Worm (Caenorhabditis elegans) whole organism, late embryonic: ENCODE results near the gene cdh-1.

Source experiments
- C08G9.2 ChIP-seq: sonication (generic microtip); optimal IDR thresholded peaks from 2 replicates; lab custom pipeline; 2016; ENCODE audit warnings: mild to moderate bottlenecking, missing genetic modification characterization, moderate library complexity, missing compliant biosample characterization
- K02D7.2 ChIP-seq: sonication (generic microtip); optimal IDR thresholded peaks from 2 replicates; lab custom pipeline; 2017; ENCODE audit warnings: mild to moderate bottlenecking, missing genetic modification characterization, missing compliant biosample characterization
- T23F11.4 ChIP-seq: fragments of 200-800 bp; sonication (Bioruptor generic); optimal IDR thresholded peaks from 2 replicates; lab custom pipeline; 2018; ENCODE audit warnings: mild to moderate bottlenecking, missing genetic modification characterization, missing compliant biosample characterization
- Y22D7AL.16 ChIP-seq: sonication (generic microtip); optimal IDR thresholded peaks from 2 replicates; lab custom pipeline; 2016; ENCODE audit warnings: missing genetic modification characterization, missing compliant biosample characterization
- ceh-14 ChIP-seq: sonication (generic microtip); optimal IDR thresholded peaks from 2 replicates; lab custom pipeline; 2016; ENCODE audit warnings: missing genotype, missing genetic modification characterization, missing compliant biosample characterization
- ceh-18 ChIP-seq: sonication (generic microtip); optimal IDR thresholded peaks from 2 replicates; lab custom pipeline; 2016; ENCODE audit warnings: missing genetic modification characterization, missing compliant biosample characterization
- ceh-19 ChIP-seq: fragments of 200-800 bp; sonication (Bioruptor generic); optimal IDR thresholded peaks from 2 replicates; lab custom pipeline; 2018; ENCODE audit warnings: mild to moderate bottlenecking, missing genetic modification characterization, missing compliant biosample characterization
- ceh-22 ChIP-seq: sonication (generic microtip); optimal IDR thresholded peaks from 2 replicates; lab custom pipeline; 2017; ENCODE audit warnings: missing biosample characterization, missing genetic modification characterization
- ceh-30 ChIP-seq: fragments of 150-350 bp; optimal IDR thresholded peaks from 2 replicates; lab custom pipeline; 2014; ENCODE audit warnings: missing biosample characterization, missing genetic modification characterization
- ceh-31 ChIP-seq: sonication (generic microtip); optimal IDR thresholded peaks from 2 replicates; lab custom pipeline; 2016; ENCODE audit warnings: missing genetic modification characterization, missing compliant biosample characterization
- ceh-45 ChIP-seq: fragments of 200-800 bp; sonication (Bioruptor generic); IDR thresholded peaks from 2 replicates; pipeline ENCODE4 v1.3.6; 2022; ENCODE audit warnings: missing genetic modification reagents, missing genetic modification characterization, missing compliant biosample characterization
- ceh-6 ChIP-seq: fragments of 200-800 bp; sonication (Bioruptor generic); optimal IDR thresholded peaks from 2 replicates; lab custom pipeline; 2018; ENCODE audit warnings: mild to moderate bottlenecking, missing genetic modification characterization, missing compliant biosample characterization
- che-1 ChIP-seq: sonication (generic microtip); optimal IDR thresholded peaks from 2 replicates; lab custom pipeline; 2016; ENCODE audit warnings: mild to moderate bottlenecking, missing genetic modification characterization, missing compliant biosample characterization
- elt-2 ChIP-seq: sonication (generic microtip); optimal IDR thresholded peaks from 2 replicates; lab custom pipeline; 2016; ENCODE audit warnings: missing genetic modification reagents, missing genetic modification characterization, missing compliant biosample characterization
- elt-4 ChIP-seq: sonication (generic microtip); optimal IDR thresholded peaks from 2 replicates; lab custom pipeline; 2016; ENCODE audit warnings: missing genetic modification characterization, missing compliant biosample characterization
- ets-4 ChIP-seq: sonication (generic microtip); optimal IDR thresholded peaks from 2 replicates; lab custom pipeline; 2016; ENCODE audit warnings: missing genetic modification characterization, missing compliant biosample characterization
- fkh-10 ChIP-seq: fragments of 150-350 bp; optimal IDR thresholded peaks from 2 replicates; lab custom pipeline; 2014; ENCODE audit warnings: missing biosample characterization, missing genetic modification reagents, missing genetic modification characterization
- gmeb-2 ChIP-seq: sonication (generic microtip); optimal IDR thresholded peaks from 2 replicates; lab custom pipeline; 2016; ENCODE audit warnings: missing genetic modification characterization, inconsistent platforms, missing compliant biosample characterization
- hlh-15 ChIP-seq: sonication (generic microtip); optimal IDR thresholded peaks from 2 replicates; lab custom pipeline; 2016; ENCODE audit warnings: missing genetic modification characterization, missing compliant biosample characterization
- madf-2 ChIP-seq: sonication (generic microtip); optimal IDR thresholded peaks from 2 replicates; lab custom pipeline; 2017; ENCODE audit warnings: missing genetic modification characterization, missing compliant biosample characterization
- nhr-11 ChIP-seq: fragments of 150-350 bp; optimal IDR thresholded peaks from 2 replicates; lab custom pipeline; 2014; ENCODE audit warnings: missing biosample characterization, missing genetic modification characterization
- nhr-232 ChIP-seq: sonication (generic microtip); optimal IDR thresholded peaks from 2 replicates; lab custom pipeline; 2016; ENCODE audit warnings: missing genetic modification characterization, missing compliant biosample characterization
- npax-4 ChIP-seq: sonication (generic microtip); optimal IDR thresholded peaks from 2 replicates; lab custom pipeline; 2016; ENCODE audit warnings: missing genetic modification characterization, missing compliant biosample characterization
- odd-2 ChIP-seq: sonication (generic microtip); optimal IDR thresholded peaks from 2 replicates; lab custom pipeline; 2017; ENCODE audit warnings: antibody characterized with exemption, mild to moderate bottlenecking, missing genetic modification characterization, missing compliant biosample characterization
- pax-1 ChIP-seq: fragments of 150-350 bp; optimal IDR thresholded peaks from 2 replicates; lab custom pipeline; 2014; ENCODE audit warnings: missing biosample characterization, missing genetic modification characterization
- pha-2 ChIP-seq: sonication (generic microtip); optimal IDR thresholded peaks from 2 replicates; lab custom pipeline; 2017; ENCODE audit warnings: mild to moderate bottlenecking, missing genetic modification characterization, missing compliant biosample characterization
- pha-4 ChIP-seq: fragments of 150-350 bp; optimal IDR thresholded peaks from 2 replicates; lab custom pipeline; 2018; ENCODE audit warnings: missing biosample characterization, missing genetic modification reagents, missing genetic modification characterization
- pqm-1 ChIP-seq: sonication (generic microtip); optimal IDR thresholded peaks from 2 replicates; lab custom pipeline; 2016; ENCODE audit warnings: missing genetic modification characterization, missing compliant biosample characterization
- pros-1 ChIP-seq: fragments of 150-350 bp; optimal IDR thresholded peaks from 2 replicates; lab custom pipeline; 2014; ENCODE audit warnings: missing biosample characterization, missing genetic modification reagents, missing genetic modification characterization
- sox-2 ChIP-seq: fragments of 200-800 bp; sonication (Bioruptor generic); IDR thresholded peaks from 2 replicates; pipeline ENCODE4 v1.3.6; 2022; ENCODE audit warnings: missing genetic modification reagents, missing genetic modification characterization, missing compliant biosample characterization
- syd-9 ChIP-seq: sonication (generic microtip); optimal IDR thresholded peaks from 2 replicates; lab custom pipeline; 2016; ENCODE audit warnings: mild to moderate bottlenecking, missing genetic modification characterization, moderate library complexity, missing compliant biosample characterization
- tbx-7 ChIP-seq: sonication (generic microtip); optimal IDR thresholded peaks from 2 replicates; lab custom pipeline; 2016; ENCODE audit warnings: missing genotype, missing genetic modification characterization, missing compliant biosample characterization
- ttx-3 ChIP-seq: sonication (generic microtip); optimal IDR thresholded peaks from 2 replicates; lab custom pipeline; 2016; ENCODE audit warnings: missing genetic modification reagents, missing genetic modification characterization, missing compliant biosample characterization
- unc-3 ChIP-seq, 2 experiments: fragments of 200-800 bp in 1 of 2; sonication (Bioruptor generic) in 1 of 2; sonication (generic microtip) in 1 of 2; conservative IDR thresholded peaks in 1 of 2; optimal IDR thresholded peaks in 1 of 2; 2 replicates each; pipeline versions ENCODE4 v1.3.6 to Lab custom; 2016 to 2022; ENCODE audit warnings: missing compliant biosample characterization in 2 of 2, missing genetic modification characterization in 2 of 2, missing genetic modification reagents in 1 of 2
- unc-42 ChIP-seq: sonication (generic microtip); optimal IDR thresholded peaks from 2 replicates; lab custom pipeline; 2016; ENCODE audit warnings: missing genotype, missing genetic modification characterization, missing compliant biosample characterization
- unc-55 ChIP-seq: sonication (generic microtip); optimal IDR thresholded peaks from 2 replicates; lab custom pipeline; 2017; ENCODE audit warnings: missing biosample characterization, missing genetic modification reagents, missing genetic modification characterization
- unc-86 ChIP-seq: sonication (generic microtip); optimal IDR thresholded peaks from 2 replicates; lab custom pipeline; 2016; ENCODE audit warnings: missing genetic modification characterization, missing compliant biosample characterization
- zip-5 ChIP-seq: sonication (generic microtip); optimal IDR thresholded peaks from 2 replicates; lab custom pipeline; 2016; ENCODE audit warnings: missing genetic modification characterization, missing compliant biosample characterization

cdh-1 gene

ce11 chrIII:2908859-2909258 lies 1.8 kb upstream of the cdh-1 start:
- TF ChIP-seq unc-55 (peak; percentile 53), pha-2 (tag; lab: Kevin White, UChicago) (no peak)
- TF ChIP-seq, all 69 proteins: peak for 1

ce11 chrIII:2912916-2913315 lies 2.2 kb downstream of the cdh-1 start:
- TF ChIP-seq pros-1: no peak
- no peak for TF ChIP-seq tbx-7 (tag; lab: Kevin White, UChicago)
- no peak for TF ChIP-seq odd-2 (tag; lab: Kevin White, UChicago)
- no peak for TF ChIP-seq npax-4 (tag; lab: Kevin White, UChicago)
- no peak for TF ChIP-seq ets-4 (tag; lab: Kevin White, UChicago)
- TF ChIP-seq ceh-31 (tag; lab: Kevin White, UChicago): no peak
- TF ChIP-seq T23F11.4 (GFP tag; lab: Kevin White, UChicago): no peak
- no peak for TF ChIP-seq ceh-30 (tag; lab: Kevin White, UChicago)
- TF ChIP-seq ceh-22 (tag; lab: Kevin White, UChicago): no peak
- TF ChIP-seq pqm-1: no peak
- TF ChIP-seq fkh-10 (GFP tag; lab: Kevin White, UChicago): no peak
- no peak for TF ChIP-seq zip-5 (tag; lab: Kevin White, UChicago)
- no peak for TF ChIP-seq Y22D7AL.16
- TF ChIP-seq ceh-6 (GFP tag; lab: Kevin White, UChicago): no peak
- TF ChIP-seq ttx-3: no peak
- TF ChIP-seq pha-2 (tag; lab: Kevin White, UChicago): no peak
- TF ChIP-seq nhr-232 (tag; lab: Kevin White, UChicago): no peak
- no peak for TF ChIP-seq pha-4 (tag; lab: Kevin White, UChicago)

ce11 chrIII:2914029-2914428 lies 3.3 kb downstream of the cdh-1 start:
- TF ChIP-seq unc-42 (tag; lab: Kevin White, UChicago): peak; percentile 99
- TF ChIP-seq sox-2 (GFP tag; lab: Robert Waterston, UW): no peak
- no peak for TF ChIP-seq K02D7.2 (tag; lab: Kevin White, UChicago)
- no peak for TF ChIP-seq unc-86 (tag; lab: Kevin White, UChicago)
- peak; percentile 13 for TF ChIP-seq ceh-31 (tag; lab: Kevin White, UChicago)
- peak; percentile 46 for TF ChIP-seq fkh-10 (GFP tag; lab: Kevin White, UChicago)

ce11 chrIII:2918655-2919054 lies 7.9 kb downstream of the cdh-1 start:
- TF ChIP-seq ets-4 (tag; lab: Kevin White, UChicago) (no peak), madf-2 (tag; lab: Kevin White, UChicago) (no peak), ceh-18 (tag; lab: Kevin White, UChicago) (no peak), unc-3 (GFP tag; conservative IDR thresholded peaks at IDR 0.05; lab: Robert Waterston, UW) (0 out of 2 replicates have a peak, but pooled peaks have one; percentile 5), unc-3 (tag; optimal IDR thresholded peaks at IDR 0.05; lab: Kevin White, UChicago) (no peak), nhr-232 (tag; lab: Kevin White, UChicago) (no peak), ceh-19 (GFP tag; lab: Kevin White, UChicago) (no peak)

- TF ChIP-seq elt-4 (tag; lab: Kevin White, UChicago) (no peak), hlh-15 (tag; lab: Kevin White, UChicago) (no peak), zip-5 (tag; lab: Kevin White, UChicago) (no peak), unc-55 (no peak), nhr-11 (tag; lab: Kevin White, UChicago) (no peak), gmeb-2 (tag; lab: Kevin White, UChicago) (no peak), C08G9.2 (tag; lab: Kevin White, UChicago) (no peak), che-1 (tag; lab: Kevin White, UChicago) (no peak), pha-4 (tag; lab: Kevin White, UChicago) (no peak), ceh-14 (tag; lab: Kevin White, UChicago) (no peak), pha-2 (tag; lab: Kevin White, UChicago) (no peak), ceh-45 (GFP tag; lab: Robert Waterston, UW) (no peak), pax-1 (no peak), K02D7.2 (tag; lab: Kevin White, UChicago) (no peak), sox-2 (GFP tag; lab: Robert Waterston, UW) (no peak), elt-2 (tag; lab: Kevin White, UChicago) (no peak), syd-9 (tag; lab: Kevin White, UChicago) (no peak), T23F11.4 (GFP tag; lab: Kevin White, UChicago) (no peak)
Observed at ce11 chrIII:2920281-2920680, 9.6 kb downstream of the cdh-1 start.
